Fruit fly (Drosophila melanogaster): ENCODE results near the gene CG32407.
A peak's percentile ranks its signal among the peaks of the same experiment; 100 is the strongest.

CG32407 gene

DNA sequence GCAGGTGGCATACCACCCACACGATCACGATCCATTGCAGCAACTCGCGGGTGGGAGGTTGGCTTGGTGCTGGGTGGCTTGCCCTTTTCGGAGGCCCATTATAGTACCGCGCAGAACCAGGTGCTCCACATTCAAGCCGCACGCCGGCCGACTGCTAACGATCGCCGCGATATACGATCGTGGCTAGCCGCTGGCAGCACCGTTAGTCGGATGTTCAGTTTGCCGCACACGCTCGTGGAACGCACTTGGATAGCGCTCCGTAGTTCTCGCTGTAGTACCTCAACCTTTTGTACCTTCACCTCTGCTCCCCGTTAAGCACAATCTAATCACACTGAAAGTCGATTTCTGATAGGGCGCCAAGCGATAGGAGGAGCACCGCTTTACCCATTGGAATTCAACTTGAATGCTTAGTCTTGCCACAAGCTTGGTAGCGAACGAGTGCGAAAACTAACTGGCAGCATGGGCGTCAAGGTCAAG lies 1.8 kb downstream of the CG32407 start, which contains the start of gene CG33523 (continued):
- TF ChIP-seq inv (GFP tag; IDR thresholded peaks at IDR 0.05; ENCODE audit: partially characterized antibody) (no peak), p53 (GFP tag; optimal IDR thresholded peaks at IDR 0.05) (no peak), H15 (GFP tag; IDR thresholded peaks at IDR 0.05) (no peak), cg (GFP tag; optimal IDR thresholded peaks at IDR 0.05) (no peak), slou (GFP tag; optimal IDR thresholded peaks at IDR 0.05) (no peak), usp (GFP tag; optimal IDR thresholded peaks at IDR 0.05) (no peak), CG18476 (GFP tag; optimal IDR thresholded peaks at IDR 0.05) (no peak), jigr1 (GFP tag; IDR thresholded peaks at IDR 0.05) (no peak), wek (GFP tag; optimal IDR thresholded peaks at IDR 0.05) (no peak), CG14050 (GFP tag; IDR thresholded peaks at IDR 0.05) (no peak), hbn (GFP tag; IDR thresholded peaks at IDR 0.05; ENCODE audit: partially characterized antibody) (no peak), CG17328 (GFP tag; IDR thresholded peaks at IDR 0.05) (no peak), Hmx (GFP tag; optimal IDR thresholded peaks at IDR 0.05) (no peak), CG14014 (GFP tag; IDR thresholded peaks at IDR 0.05) (peak; percentile 15; the same call in 1 of the 2 replicates), ab (GFP tag; optimal IDR thresholded peaks at IDR 0.05) (no peak), sd (tag; optimal IDR thresholded peaks at IDR 0.05) (peak; percentile 68), Dek (tag; optimal IDR thresholded peaks at IDR 0.05) (no peak), CG12299 (tag; optimal IDR thresholded peaks at IDR 0.05) (no peak), bcd (GFP tag; optimal IDR thresholded peaks at IDR 0.05) (no peak), dmrt11E (tag; optimal IDR thresholded peaks at IDR 0.05) (no peak), CG6175 (GFP tag; IDR thresholded peaks at IDR 0.05) (peak; percentile 76; the same call in 2 of the 3 replicates), CG2199 (GFP tag; IDR thresholded peaks at IDR 0.05) (no peak), B-H2 (GFP tag; optimal IDR thresholded peaks at IDR 0.05) (no peak), bsh (GFP tag; optimal IDR thresholded peaks at IDR 0.05) (no peak), CG9876 (GFP tag; optimal IDR thresholded peaks at IDR 0.05) (no peak), peb (GFP tag; IDR thresholded peaks at IDR 0.05) (no peak), CG3407 (GFP tag; optimal IDR thresholded peaks at IDR 0.05) (no peak), CG30020 (tag; optimal IDR thresholded peaks at IDR 0.05) (no peak), CTCF (GFP tag; optimal IDR thresholded peaks at IDR 0.05) (no peak), bab2 (GFP tag; optimal IDR thresholded peaks at IDR 0.05) (no peak), Dll (GFP tag; IDR thresholded peaks at IDR 0.05; ENCODE audit: partially characterized antibody) (no peak), CG11456 (GFP tag; IDR thresholded peaks at IDR 0.05) (no peak), CG42726 (GFP tag; IDR thresholded peaks at IDR 0.05; ENCODE audit: partially characterized antibody) (0 out of 2 replicates have a peak, but pooled peaks have one; percentile 39), Atf6 (GFP tag; IDR thresholded peaks at IDR 0.05) (peak; percentile 39; the same call in 1 of the 2 replicates), twi (tag; optimal IDR thresholded peaks at IDR 0.05) (no peak), CG4617 (GFP tag; optimal IDR thresholded peaks at IDR 0.05; ENCODE audit: borderline replicate concordance) (no peak), gcm (GFP tag; optimal IDR thresholded peaks at IDR 0.05) (no peak), CG8765 (GFP tag; IDR thresholded peaks at IDR 0.05) (no peak), repo (GFP tag; optimal IDR thresholded peaks at IDR 0.05) (no peak), Lim3 (GFP tag; IDR thresholded peaks at IDR 0.05) (no peak), lola (GFP tag; optimal IDR thresholded peaks at IDR 0.05) (no peak), bigmax (GFP tag; optimal IDR thresholded peaks at IDR 0.05) (no peak), CG18764 (GFP tag; optimal IDR thresholded peaks at IDR 0.05) (no peak), CG10267 (tag; optimal IDR thresholded peaks at IDR 0.05) (no peak), Nf-YC (tag; optimal IDR thresholded peaks at IDR 0.05) (peak; percentile 27), CG10543 (GFP tag; optimal IDR thresholded peaks at IDR 0.05) (peak; percentile 74), Lhr (GFP tag; optimal IDR thresholded peaks at IDR 0.05) (no peak), CG9609 (GFP tag; optimal IDR thresholded peaks at IDR 0.05) (no peak), Nf-YA (GFP tag; IDR thresholded peaks at IDR 0.05) (no peak), CG17612 (GFP tag; IDR thresholded peaks at IDR 0.05) (no peak), pho (GFP tag; optimal IDR thresholded peaks at IDR 0.05) (no peak), ken (GFP tag; IDR thresholded peaks at IDR 0.05) (no peak)

All from whole organism, embryonic.